Worm (Caenorhabditis elegans) whole organism, L4/young adult: ENCODE data around the gene K01A6.6.

ENCODE experiments used
- W03F9.2 ChIP-seq: fragments of 150-350 bp; optimal IDR thresholded peaks from 2 replicates; lab custom pipeline; 2014; ENCODE audit warnings: missing biosample characterization, missing genetic modification characterization
- dao-5 ChIP-seq: sonication (generic microtip); optimal IDR thresholded peaks from 2 replicates; lab custom pipeline; 2016; ENCODE audit warnings: missing genotype, missing genetic modification characterization, moderate library complexity, missing compliant biosample characterization
- him-1 ChIP-seq: sonication (generic microtip); optimal IDR thresholded peaks from 2 replicates; lab custom pipeline; 2016; ENCODE audit warnings: missing genotype, missing genetic modification reagents, missing genetic modification characterization, missing compliant biosample characterization

K01A6.6 gene

DNA sequence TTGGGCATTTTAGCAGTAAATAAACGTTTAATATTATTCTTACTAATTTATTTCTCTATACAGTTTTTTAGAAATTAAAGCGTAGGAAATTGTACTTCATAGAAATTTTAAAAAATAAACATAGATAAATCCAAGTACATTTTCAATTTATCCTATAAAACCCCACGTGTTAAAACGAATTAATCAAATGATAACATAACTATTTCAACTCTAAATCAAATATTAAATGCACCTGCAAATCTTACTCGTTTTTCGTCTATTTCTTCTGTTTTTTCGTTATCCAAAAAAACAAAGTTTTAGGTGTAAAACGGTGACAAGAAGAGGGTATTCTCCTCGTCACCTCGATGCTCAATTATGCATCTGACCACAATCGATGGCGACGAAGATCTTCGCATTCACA, at the start of gene K01A6.6:
Gene K01A6.6, plus strand, starts transcription at position 301 of the 400 bp plus-strand sequence.
- TF ChIP-seq W03F9.2 (tag; lab: Kevin White, UChicago) (no peak), dao-5 (tag; lab: Kevin White, UChicago) (no peak), him-1 (tag; lab: Kevin White, UChicago) (no peak)

- TF ChIP-seq W03F9.2 (tag; lab: Kevin White, UChicago) (no peak), dao-5 (tag; lab: Kevin White, UChicago) (no peak), him-1 (tag; lab: Kevin White, UChicago) (no peak)
Observed at ce11 chrIV:11688018-11688417, 47.1 kb upstream of the K01A6.6 start, which contains the start of gene ZK792.5. Gene ZK792.5, minus strand, starts transcription at chrIV:11688118.

- TF ChIP-seq dao-5 (tag; lab: Kevin White, UChicago) (no peak), W03F9.2 (tag; lab: Kevin White, UChicago) (no peak), him-1 (tag; lab: Kevin White, UChicago) (no peak)
Observed at ce11 chrIV:11690988-11691387, 44.1 kb upstream of the K01A6.6 start, which contains the start of gene let-60. Gene let-60, minus strand, starts transcription at chrIV:11691088.

DNA sequence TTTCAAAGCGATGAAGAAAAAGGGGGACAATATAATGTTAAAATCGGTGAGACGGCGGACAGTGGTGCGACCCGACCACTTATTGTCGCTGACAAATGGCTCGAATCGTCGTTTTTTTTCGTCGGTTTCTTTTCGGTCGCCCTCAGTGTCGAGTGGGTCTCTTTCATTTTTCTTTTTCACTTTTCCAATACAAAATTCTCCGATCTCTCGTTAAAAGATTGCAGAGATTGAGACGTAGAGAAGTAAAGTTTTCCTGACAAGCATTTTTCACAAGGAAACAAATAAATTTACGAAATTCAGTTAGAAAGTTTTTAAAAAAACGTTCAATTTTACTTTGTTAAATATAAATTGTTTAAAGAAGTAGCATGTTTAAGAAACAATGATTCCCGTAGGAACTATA, 43.6 kb upstream of the K01A6.6 start:
- TF ChIP-seq him-1 (tag; lab: Kevin White, UChicago) (no peak), W03F9.2 (tag; lab: Kevin White, UChicago) (no peak), dao-5 (tag; lab: Kevin White, UChicago) (no peak)

DNA sequence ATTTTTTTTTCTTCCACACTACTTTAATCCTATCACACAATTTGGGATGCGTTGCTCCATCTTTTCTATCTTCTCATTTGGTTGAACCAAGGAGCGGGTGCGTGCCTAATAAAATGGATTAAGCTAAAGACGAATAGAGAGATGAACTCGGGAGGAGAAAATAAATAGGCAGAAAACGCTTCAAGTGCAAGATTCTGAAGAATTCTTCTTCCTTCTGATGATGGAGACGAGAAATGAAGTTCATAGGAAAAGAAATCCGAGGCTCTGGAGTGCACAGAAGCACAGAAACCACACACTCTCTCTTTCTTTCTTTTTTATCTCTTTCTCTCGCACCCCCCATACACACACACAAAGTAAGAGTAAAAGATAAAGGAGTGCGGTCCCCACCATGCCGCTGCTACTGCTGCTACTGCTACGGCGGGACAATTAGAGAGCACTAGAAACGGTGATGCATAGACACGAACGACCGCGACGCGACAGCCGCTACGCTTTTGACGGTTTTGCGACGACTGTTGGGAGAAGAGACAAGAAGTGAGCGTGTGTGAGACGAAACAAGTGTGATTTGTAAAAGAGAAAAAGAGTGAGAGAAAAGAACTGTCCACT, 43.0 kb upstream of the K01A6.6 start:
- TF ChIP-seq him-1 (tag; lab: Kevin White, UChicago) (peak; percentile 52), dao-5 (tag; lab: Kevin White, UChicago) (peak; percentile 55), W03F9.2 (tag; lab: Kevin White, UChicago) (peak; percentile 38)

DNA sequence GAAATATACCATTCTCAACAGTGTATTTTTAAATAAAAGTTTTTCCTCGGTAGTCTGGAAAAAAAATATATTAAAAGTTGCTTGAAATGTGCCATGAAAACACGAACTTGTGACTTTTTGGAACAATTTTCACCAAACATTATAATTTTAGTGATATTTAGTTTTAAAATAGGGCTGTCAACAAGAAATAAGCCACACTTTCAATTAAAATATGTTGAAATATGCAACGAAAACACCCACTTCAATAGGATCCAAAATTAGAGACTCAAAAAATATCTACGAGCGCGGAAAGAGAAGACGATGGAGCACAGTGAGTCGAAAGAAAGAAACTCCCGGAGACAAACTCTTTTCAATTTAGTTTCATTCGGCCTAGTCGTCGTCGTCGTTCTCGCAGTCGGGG, 41.6 kb upstream of the K01A6.6 start, which contains the start of gene ZK792.12:
Gene ZK792.12, plus strand, starts transcription at position 301 of the 400 bp plus-strand sequence.
- TF ChIP-seq dao-5 (tag; lab: Kevin White, UChicago) (no peak), him-1 (tag; lab: Kevin White, UChicago) (no peak), W03F9.2 (tag; lab: Kevin White, UChicago) (no peak)

ce11 chrIV:11694143-11694542, 41.0 kb upstream of the K01A6.6 start, which contains the start of gene ZK792.7:
Gene ZK792.7, plus strand, starts transcription at chrIV:11694443.
- no peak for TF ChIP-seq W03F9.2 (tag; lab: Kevin White, UChicago)
- TF ChIP-seq dao-5 (tag; lab: Kevin White, UChicago) = no peak
- TF ChIP-seq him-1 (tag; lab: Kevin White, UChicago) = no peak

DNA sequence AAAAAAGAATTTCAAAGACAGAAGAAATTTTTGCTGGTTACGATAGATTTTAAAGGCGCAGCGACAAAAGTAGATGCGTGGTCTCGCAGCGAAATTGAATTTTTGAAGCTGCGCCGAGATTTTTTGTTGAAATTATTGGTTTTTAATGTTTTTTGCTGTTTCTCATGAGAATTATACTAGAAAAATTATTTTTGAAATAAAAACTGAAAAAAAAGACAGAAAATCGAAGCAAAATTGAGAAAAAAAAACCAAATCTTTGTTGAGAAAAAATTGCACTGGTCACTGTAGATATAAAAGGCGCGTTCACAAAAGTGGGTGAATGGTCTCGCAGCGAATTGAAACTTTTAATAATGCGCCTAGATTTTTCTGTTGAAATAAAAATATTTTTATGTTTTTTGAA, 39.5 kb upstream of the K01A6.6 start:
- TF ChIP-seq him-1 (tag; lab: Kevin White, UChicago) (no peak), W03F9.2 (tag; lab: Kevin White, UChicago) (peak; percentile 48)

- TF ChIP-seq him-1 (tag; lab: Kevin White, UChicago) = no peak
- no peak for TF ChIP-seq W03F9.2 (tag; lab: Kevin White, UChicago)
- no peak for TF ChIP-seq dao-5 (tag; lab: Kevin White, UChicago)
Observed at ce11 chrIV:11697514-11697913, 37.6 kb upstream of the K01A6.6 start.

ce11 chrIV:11700100-11700499, 35.0 kb upstream of the K01A6.6 start:
- no peak for TF ChIP-seq W03F9.2 (tag; lab: Kevin White, UChicago)
- TF ChIP-seq dao-5 (tag; lab: Kevin White, UChicago) = no peak
- no peak for TF ChIP-seq him-1 (tag; lab: Kevin White, UChicago)

DNA sequence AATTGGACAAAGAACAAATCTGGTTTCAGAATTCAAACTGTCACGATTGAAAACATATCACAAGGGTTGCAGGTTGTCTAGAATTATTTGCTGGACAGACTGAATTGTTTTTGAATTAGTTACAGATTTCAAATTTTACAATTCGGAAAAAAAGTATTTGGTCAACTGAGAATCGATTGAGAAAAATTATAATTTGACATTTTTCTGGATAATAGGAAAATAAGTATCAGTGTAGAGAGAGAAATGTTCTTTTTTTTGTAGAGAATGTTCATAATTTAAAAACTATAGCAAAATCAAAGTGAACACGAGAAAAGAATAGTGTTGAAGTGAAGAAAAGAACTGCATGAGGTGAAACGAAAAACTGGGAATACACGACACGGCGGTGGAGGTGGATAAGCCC, 34.4 kb upstream of the K01A6.6 start, which contains the start of gene dpy-20:
Gene dpy-20, minus strand, starts transcription at position 101 of the 400 bp plus-strand sequence.
- TF ChIP-seq W03F9.2 (tag; lab: Kevin White, UChicago) = no peak
- TF ChIP-seq him-1 (tag; lab: Kevin White, UChicago) = no peak
- TF ChIP-seq dao-5 (tag; lab: Kevin White, UChicago) = no peak

DNA sequence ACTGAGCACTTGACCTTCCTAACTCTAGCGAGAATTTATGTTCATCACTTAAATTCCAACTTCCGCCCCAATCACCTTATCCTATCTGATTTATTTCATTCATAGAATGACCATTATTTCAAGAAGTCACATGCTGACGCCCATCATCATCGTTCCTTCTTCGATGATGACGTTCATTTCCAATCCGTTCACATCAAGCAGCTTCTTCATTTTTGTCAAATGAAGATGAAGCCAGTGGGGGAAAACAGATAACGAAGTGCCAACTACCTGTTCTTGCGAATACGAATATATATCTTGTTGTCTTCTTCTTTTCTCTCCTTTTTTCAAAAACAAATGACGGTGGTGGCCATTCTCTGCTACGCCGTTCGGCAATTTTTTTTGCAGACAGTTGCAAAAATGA, 33.2 kb upstream of the K01A6.6 start:
- TF ChIP-seq dao-5 (tag; lab: Kevin White, UChicago) (no peak), him-1 (tag; lab: Kevin White, UChicago) (no peak), W03F9.2 (tag; lab: Kevin White, UChicago) (no peak)

DNA sequence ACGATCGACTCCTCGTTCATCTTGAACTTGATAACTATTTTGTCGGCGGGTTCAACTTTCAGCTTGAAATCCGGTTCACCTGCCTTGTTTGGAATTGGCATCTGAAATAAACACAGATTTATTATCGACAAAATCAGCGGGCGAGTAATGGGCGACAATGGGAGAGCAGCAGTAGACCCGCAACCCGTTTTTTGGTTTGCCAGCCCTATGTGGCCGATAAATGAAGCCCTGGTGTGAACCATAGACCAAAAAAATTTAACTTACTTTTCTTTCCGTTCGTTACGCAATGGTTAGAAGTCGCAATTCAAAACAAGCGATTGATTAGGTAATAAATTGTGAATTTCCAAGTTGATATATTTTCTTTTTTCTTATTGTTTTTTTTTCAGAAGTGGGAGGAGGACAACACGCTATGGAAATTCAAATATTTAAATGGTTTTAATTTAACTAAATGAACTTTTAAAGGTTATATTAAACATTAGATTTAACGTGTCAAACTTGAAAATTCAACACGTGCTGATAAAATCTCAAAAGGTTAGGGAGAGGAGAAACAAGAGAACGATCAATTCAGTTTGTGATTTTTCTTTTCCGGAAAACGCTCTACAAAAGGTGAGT, 31.3 kb upstream of the K01A6.6 start, which contains the start of the genes T22B3.3 and alg-3:
Gene T22B3.3, minus strand, starts transcription at position 101 of the 612 bp plus-strand sequence.
Gene alg-3, plus strand, starts transcription at position 562 of the 612 bp plus-strand sequence.
- no peak for TF ChIP-seq dao-5 (tag; lab: Kevin White, UChicago)
- no peak for TF ChIP-seq him-1 (tag; lab: Kevin White, UChicago)
- no peak for TF ChIP-seq W03F9.2 (tag; lab: Kevin White, UChicago)
